Fruit fly (Drosophila melanogaster) whole organism, prepupa: ENCODE results near the gene Cdep.

Experiments used
- Blimp-1 ChIP-seq: fragments of 200-800 bp; sonication (Bioruptor generic); optimal IDR thresholded peaks from 3 replicates; lab custom pipeline; 2017; ENCODE audit warnings: missing biosample characterization, missing genetic modification characterization, mild to moderate bottlenecking, moderate library complexity, missing genetic modification reagents
- CG16779 ChIP-seq: fragments of 200-800 bp; sonication (Bioruptor generic); optimal IDR thresholded peaks from 3 replicates; lab custom pipeline; 2017; ENCODE audit warnings: missing biosample characterization, mild to moderate bottlenecking, missing genetic modification characterization
- CG6163 ChIP-seq: fragments of 200-800 bp; sonication (Bioruptor generic); IDR thresholded peaks from 3 replicates; pipeline ENCODE4 v1.3.6; 2022; ENCODE audit warnings: missing biosample characterization, missing genetic modification characterization
- CG6276 ChIP-seq: fragments of 200-800 bp; sonication (Bioruptor generic); optimal IDR thresholded peaks from 2 replicates; lab custom pipeline; 2017; ENCODE audit warnings: missing biosample characterization, mild to moderate bottlenecking, missing genetic modification characterization
- CG8119 ChIP-seq: fragments of 200-800 bp; sonication (Bioruptor generic); IDR thresholded peaks from 3 replicates; pipeline ENCODE4 v1.3.6; 2022; ENCODE audit warnings: missing biosample characterization, missing genetic modification characterization
- CG8632 ChIP-seq: fragments of 200-800 bp; sonication (Bioruptor generic); optimal IDR thresholded peaks from 3 replicates; lab custom pipeline; 2016; ENCODE audit warnings: missing biosample characterization, missing genetic modification characterization
- Lpt ChIP-seq: fragments of 200-800 bp; sonication (Bioruptor generic); optimal IDR thresholded peaks from 3 replicates; lab custom pipeline; 2016; ENCODE audit warnings: missing biosample characterization, missing genetic modification characterization
- Smox ChIP-seq: fragments of 200-800 bp; sonication (Bioruptor generic); optimal IDR thresholded peaks from 3 replicates; lab custom pipeline; 2016; ENCODE audit warnings: missing biosample characterization, missing genetic modification characterization
- acj6 ChIP-seq: fragments of 200-800 bp; sonication (Bioruptor generic); optimal IDR thresholded peaks from 3 replicates; lab custom pipeline; 2016; ENCODE audit warnings: missing biosample characterization, missing genetic modification characterization
- cyc ChIP-seq: fragments of 200-800 bp; sonication (Bioruptor generic); optimal IDR thresholded peaks from 3 replicates; lab custom pipeline; 2016; ENCODE audit warnings: missing biosample characterization, missing genetic modification characterization
- fkh ChIP-seq: fragments of 200-800 bp; sonication (Bioruptor generic); optimal IDR thresholded peaks from 3 replicates; lab custom pipeline; 2017; ENCODE audit warnings: missing biosample characterization, mild to moderate bottlenecking, missing genetic modification characterization, moderate library complexity

DNA sequence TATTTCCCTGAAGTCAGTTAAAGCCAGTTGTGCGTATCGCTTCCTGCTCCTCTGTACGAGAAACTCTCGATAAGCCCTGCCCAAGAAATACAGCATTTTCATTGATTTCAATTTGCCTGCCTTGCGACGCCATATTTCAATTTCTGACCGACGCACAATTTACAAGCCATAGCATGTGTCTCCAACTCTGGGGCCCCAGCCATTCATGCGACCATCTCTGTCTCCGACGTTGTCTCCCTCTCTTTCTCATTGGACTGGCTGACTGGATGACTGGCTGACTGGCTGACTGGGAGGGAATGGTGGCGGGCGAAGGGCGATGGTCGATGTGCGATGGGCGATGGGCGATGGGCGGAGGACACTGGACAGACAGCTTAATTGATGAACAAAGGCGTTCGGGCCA, 9.2 kb upstream of the Cdep start:
- TF ChIP-seq CG8119 (GFP tag; lab: Robert Waterston, UW) (no peak), CG8632 (GFP tag; lab: Kevin White, UChicago) (no peak), Blimp-1 (GFP tag; lab: Kevin White, UChicago) (no peak), acj6 (GFP tag; lab: Kevin White, UChicago) (no peak), CG6163 (GFP tag; lab: Robert Waterston, UW) (no peak), CG6276 (GFP tag; lab: Kevin White, UChicago) (no peak), cyc (GFP tag; lab: Kevin White, UChicago) (no peak), CG16779 (tag; lab: Kevin White, UChicago) (no peak), Lpt (GFP tag; lab: Kevin White, UChicago) (no peak), fkh (GFP tag; lab: Kevin White, UChicago) (no peak), Smox (GFP tag; lab: Kevin White, UChicago) (no peak)
